Worm (Caenorhabditis elegans): Measurements from ENCODE around the gene sra-8.

The sra-8 gene

DNA sequence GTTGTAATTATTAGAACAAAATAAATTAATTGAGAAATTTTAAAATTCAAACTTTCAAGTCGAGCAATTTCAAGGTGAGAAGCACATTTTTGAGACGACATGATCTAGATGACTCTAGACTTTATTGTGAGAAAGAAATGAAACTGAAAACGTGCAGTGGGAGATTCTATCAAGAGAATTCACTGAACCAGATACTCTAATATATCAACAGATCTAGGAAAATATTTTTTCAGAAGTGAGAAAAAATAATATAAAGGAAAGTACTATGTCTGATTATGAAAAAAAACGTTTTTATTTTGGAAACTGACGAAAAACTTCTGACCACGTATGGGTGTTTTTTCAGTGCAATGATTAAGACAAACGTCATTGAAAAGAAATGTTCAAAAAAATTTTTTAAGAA lies 3.2 kb downstream of the sra-8 start, which contains the start of gene sra-3 (continued):
- TF ChIP-seq ceh-20 (GFP tag; IDR thresholded peaks at IDR 0.05) = no peak

ce11 chrII:9542785-9543184 lies 5.3 kb downstream of the sra-8 start, which contains the start of gene sra-4:
Gene sra-4 (minus strand): TSS chrII:9542885.
- no peak for TF ChIP-seq spr-1 (tag; optimal IDR thresholded peaks at IDR 0.05)
- no peak for TF ChIP-seq fkh-10 (GFP tag; optimal IDR thresholded peaks at IDR 0.05)
- no peak for TF ChIP-seq daf-12 (tag; optimal IDR thresholded peaks at IDR 0.05)
- no peak for TF ChIP-seq vab-7 (GFP tag; IDR thresholded peaks at IDR 0.05)
- no peak for TF ChIP-seq ceh-32 (tag; optimal IDR thresholded peaks at IDR 0.05; ENCODE audit: poor library complexity)
- no peak for TF ChIP-seq F37D6.2 (tag; optimal IDR thresholded peaks at IDR 0.05)
- no peak for TF ChIP-seq dmd-9 (GFP tag; IDR thresholded peaks at IDR 0.05)
- TF ChIP-seq php-3 (GFP tag; IDR thresholded peaks at IDR 0.05) = no peak

ce11 chrII:9544386-9544785 lies 6.9 kb downstream of the sra-8 start, which contains the start of gene sra-7:
Gene sra-7 (plus strand): TSS chrII:9544686.
- no peak for TF ChIP-seq dmd-8 (GFP tag; IDR thresholded peaks at IDR 0.05)
- no peak for TF ChIP-seq nhr-6 (tag; optimal IDR thresholded peaks at IDR 0.05)
- peak; percentile 8 for TF ChIP-seq aha-1 (tag)

ce11 chrII:9550718-9551117 lies 13.2 kb downstream of the sra-8 start, which contains the start of gene sra-6:
Gene sra-6 (minus strand): TSS chrII:9550818.
- TF ChIP-seq zfp-3 (GFP tag; conservative IDR thresholded peaks at IDR 0.05) (no peak), ces-1 (GFP tag; optimal IDR thresholded peaks at IDR 0.05) (no peak), daf-16 (GFP tag; optimal IDR thresholded peaks at IDR 0.05) (no peak), daf-16 (tag; optimal IDR thresholded peaks at IDR 0.05) (no peak), duxl-1 (tag; optimal IDR thresholded peaks at IDR 0.05; ENCODE audit: poor library complexity) (no peak), lin-15B (tag; optimal IDR thresholded peaks at IDR 0.05) (no peak), zip-11 (GFP tag; IDR thresholded peaks at IDR 0.05) (no peak), snpc-1.2 (GFP tag; IDR thresholded peaks at IDR 0.05) (no peak), pha-4 (GFP tag; IDR thresholded peaks at IDR 0.05) (no peak), pha-4 (tag; optimal IDR thresholded peaks at IDR 0.05) (no peak), F49E8.2 (tag; optimal IDR thresholded peaks at IDR 0.05; ENCODE audit: borderline replicate concordance) (no peak), unc-62 (GFP tag; optimal IDR thresholded peaks at IDR 0.05 in 1 of 2) (no peak), unc-62 (tag; optimal IDR thresholded peaks at IDR 0.05) (no peak), sdz-12 (GFP tag; optimal IDR thresholded peaks at IDR 0.05) (no peak), attf-4 (tag; optimal IDR thresholded peaks at IDR 0.05) (no peak), jun-1 (tag; optimal IDR thresholded peaks at IDR 0.05) (no peak)

DNA sequence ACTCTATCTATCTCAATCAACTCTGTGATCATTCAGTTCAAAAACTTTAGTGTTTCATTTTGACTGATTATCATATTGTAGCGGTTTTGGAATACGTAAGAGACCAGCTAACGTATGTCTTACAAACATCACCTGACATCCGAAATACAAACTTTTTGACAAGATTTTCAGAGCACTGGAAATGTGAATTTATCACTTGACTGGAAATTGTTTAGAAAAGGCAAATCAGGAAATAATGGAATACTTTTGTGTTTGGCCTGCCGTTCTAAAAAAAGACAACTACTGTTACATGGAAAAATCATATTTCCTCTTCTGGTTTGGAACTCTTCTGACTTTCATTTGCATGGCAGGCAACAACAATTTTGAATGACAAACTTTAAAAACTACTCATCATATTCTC lies 14.0 kb downstream of the sra-8 start, which contains the start of gene F35H8.12:
Gene F35H8.12 (plus strand): TSS at position 301 of the 400 bp plus-strand sequence.
- no peak for TF ChIP-seq mxl-2 (GFP tag; conservative IDR thresholded peaks at IDR 0.05)
- no peak for TF ChIP-seq ceh-62 (tag; optimal IDR thresholded peaks at IDR 0.05)

DNA sequence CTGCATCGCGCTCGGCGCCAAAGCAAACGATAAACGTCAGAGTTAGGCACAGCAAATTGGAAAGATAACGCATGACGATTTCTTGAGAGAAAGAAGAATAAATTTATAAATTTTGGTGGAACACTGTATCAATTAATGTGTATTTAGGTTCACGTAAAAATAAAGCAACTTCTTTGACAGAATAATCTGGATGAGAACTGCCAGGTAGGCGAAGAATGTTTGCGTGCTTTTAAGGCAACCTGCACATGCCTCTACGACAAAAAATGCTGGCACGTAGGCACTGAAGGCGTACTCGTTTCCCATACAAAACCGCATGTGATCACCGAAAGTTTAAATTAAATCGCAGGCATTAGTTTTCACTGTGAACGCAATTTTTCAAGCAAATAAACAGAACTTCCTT lies 15.7 kb downstream of the sra-8 start, which contains the start of gene F35H8.1:
Gene F35H8.1 (minus strand): TSS at position 101 of the 400 bp plus-strand sequence.
- no peak for TF ChIP-seq fos-1 (tag; optimal IDR thresholded peaks at IDR 0.05)
- no peak for TF ChIP-seq arid-1 (GFP tag; conservative IDR thresholded peaks at IDR 0.05)
- TF ChIP-seq ceh-32 (tag; optimal IDR thresholded peaks at IDR 0.05; ENCODE audit: poor library complexity) = no peak
- peak in 1 of 2 experiments; percentile 12 for TF ChIP-seq unc-62 (GFP tag; optimal IDR thresholded peaks at IDR 0.05 in 1 of 2)
- no peak for TF ChIP-seq unc-62 (tag; optimal IDR thresholded peaks at IDR 0.05)
- TF ChIP-seq nhr-42 (GFP tag; IDR thresholded peaks at IDR 0.05) = no peak
